Worm (Caenorhabditis elegans): ENCODE results near the gene clec-33.

DNA sequence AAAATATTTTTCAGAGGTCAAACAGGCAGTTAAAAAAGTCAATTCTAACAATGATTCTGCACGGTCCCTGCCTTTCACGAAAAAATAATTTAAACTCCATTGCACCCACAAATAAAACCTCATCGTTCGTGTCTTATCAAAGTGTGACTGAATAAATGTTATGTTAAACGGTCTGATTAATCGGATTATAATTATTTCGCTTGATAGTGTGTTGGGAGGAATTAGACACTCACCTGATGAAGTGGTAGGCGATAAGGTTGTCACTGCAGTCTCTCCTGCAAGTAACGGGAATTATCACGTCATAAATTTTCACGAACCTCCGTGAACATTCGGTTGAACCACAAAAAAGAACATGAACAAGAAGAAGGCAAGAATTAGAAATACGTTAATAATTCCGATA is 29.4 kb downstream of the clec-33 start:
- TF ChIP-seq snpc-4 (GFP tag; optimal IDR thresholded peaks at IDR 0.05) (no peak), snpc-4 (tag; optimal IDR thresholded peaks at IDR 0.05) (no peak), tbp1 (GFP tag; optimal IDR thresholded peaks at IDR 0.05) (no peak), him-1 (tag; optimal IDR thresholded peaks at IDR 0.05) (no peak), attf-5 (GFP tag; optimal IDR thresholded peaks at IDR 0.05) (no peak), F37B4.10 (GFP tag; IDR thresholded peaks at IDR 0.05) (no peak), unc-62 (GFP tag; optimal IDR thresholded peaks at IDR 0.05) (no peak), unc-130 (GFP tag; optimal IDR thresholded peaks at IDR 0.05) (no peak), K11D2.4 (GFP tag; IDR thresholded peaks at IDR 0.05) (no peak), egrh-3 (GFP tag; IDR thresholded peaks at IDR 0.05) (no peak), efl-1 (GFP tag; optimal IDR thresholded peaks at IDR 0.05) (no peak), Y53G8AR.9 (GFP tag; conservative IDR thresholded peaks at IDR 0.05) (no peak), ccch-3 (GFP tag; optimal IDR thresholded peaks at IDR 0.05) (no peak)
